Worm (Caenorhabditis elegans) whole organism, late embryonic: ENCODE data around the gene vglu-2.

Experiments
- ama-1 ChIP-seq: fragments of 150-350 bp; optimal IDR thresholded peaks from 2 replicates; lab custom pipeline; 2014
- ceh-19 ChIP-seq: fragments of 200-800 bp; sonication (Bioruptor generic); optimal IDR thresholded peaks from 2 replicates; lab custom pipeline; 2018; ENCODE audit warnings: mild to moderate bottlenecking, missing genetic modification characterization, missing compliant biosample characterization
- dmd-4 ChIP-seq: sonication (generic microtip); optimal IDR thresholded peaks from 2 replicates; lab custom pipeline; 2016; ENCODE audit warnings: borderline replicate concordance, missing genetic modification characterization, missing compliant biosample characterization
- elt-2 ChIP-seq: sonication (generic microtip); optimal IDR thresholded peaks from 2 replicates; lab custom pipeline; 2016; ENCODE audit warnings: missing genetic modification reagents, missing genetic modification characterization, missing compliant biosample characterization
- eyg-1 ChIP-seq: sonication (generic microtip); optimal IDR thresholded peaks from 2 replicates; lab custom pipeline; 2016; ENCODE audit warnings: missing genotype, missing genetic modification characterization, missing compliant biosample characterization
- hlh-30 ChIP-seq: sonication (generic microtip); optimal IDR thresholded peaks from 2 replicates; lab custom pipeline; 2017; ENCODE audit warnings: antibody characterized with exemption, missing genetic modification characterization, missing compliant biosample characterization; ENCODE audit not compliant: insufficient read depth
- hlh-6 ChIP-seq: sonication (generic microtip); optimal IDR thresholded peaks from 2 replicates; lab custom pipeline; 2016; ENCODE audit warnings: missing genotype, missing genetic modification characterization, missing compliant biosample characterization
- pax-1 ChIP-seq: fragments of 150-350 bp; optimal IDR thresholded peaks from 2 replicates; lab custom pipeline; 2014; ENCODE audit warnings: missing biosample characterization, missing genetic modification characterization

DNA sequence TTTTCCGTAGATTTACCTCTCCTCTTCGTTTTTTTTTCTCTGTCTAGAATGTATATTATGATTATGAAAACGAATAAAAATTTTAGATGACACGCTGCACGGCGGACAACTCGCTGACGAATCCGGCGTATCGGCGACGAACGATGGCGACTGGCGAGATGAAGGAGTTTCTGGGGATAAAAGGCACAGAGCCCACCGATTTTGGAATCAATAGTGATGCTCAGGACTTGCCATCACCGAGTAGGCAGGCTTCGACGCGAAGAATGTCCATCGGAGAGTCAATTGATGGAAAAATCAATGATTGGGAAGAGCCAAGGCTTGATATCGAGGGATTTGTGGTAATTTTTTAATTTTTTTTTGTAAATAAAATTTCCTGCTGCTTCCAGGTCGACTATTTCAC is 40.1 kb downstream of the vglu-2 start, which contains the start of gene ced-9:
- no peak for TF ChIP-seq eyg-1 (tag; lab: Kevin White, UChicago)
- no peak for TF ChIP-seq ceh-19 (GFP tag; lab: Kevin White, UChicago)
- no peak for TF ChIP-seq pax-1 (tag; lab: Kevin White, UChicago)
- TF ChIP-seq ama-1 (lab: Kevin White, UChicago): no peak
- no peak for TF ChIP-seq hlh-6 (tag; lab: Kevin White, UChicago)
- no peak for TF ChIP-seq hlh-30 (tag; lab: Kevin White, UChicago)
- TF ChIP-seq elt-2 (tag; lab: Kevin White, UChicago): no peak
- no peak for TF ChIP-seq dmd-4
